Worm (Caenorhabditis elegans) whole organism, L3 larva: Measurements from ENCODE around the gene best-15.

Source experiments
- R02D3.7 ChIP-seq: fragments of 150-350 bp; optimal IDR thresholded peaks from 2 replicates; lab custom pipeline; 2014; ENCODE audit warnings: missing biosample characterization, missing genetic modification characterization
- ZK546.5 ChIP-seq: sonication (generic microtip); optimal IDR thresholded peaks from 2 replicates; lab custom pipeline; 2017; ENCODE audit warnings: missing biosample characterization, missing genetic modification characterization
- aly-2 ChIP-seq: fragments of 150-350 bp; optimal IDR thresholded peaks from 2 replicates; lab custom pipeline; 2014; ENCODE audit warnings: missing biosample characterization, missing genetic modification characterization
- ama-1 ChIP-seq: fragments of 150-350 bp; optimal IDR thresholded peaks from 2 replicates; lab custom pipeline; 2018
- ceh-28 ChIP-seq: fragments of 150-350 bp; optimal IDR thresholded peaks from 2 replicates; lab custom pipeline; 2014; ENCODE audit warnings: missing biosample characterization, missing genetic modification reagents, missing genetic modification characterization
- ceh-82 ChIP-seq: fragments of 150-350 bp; optimal IDR thresholded peaks from 2 replicates; lab custom pipeline; 2014; ENCODE audit warnings: missing biosample characterization, missing genetic modification characterization
- ceh-9 ChIP-seq: sonication (generic microtip); optimal IDR thresholded peaks from 2 replicates; lab custom pipeline; 2018; ENCODE audit warnings: missing biosample characterization, missing genetic modification characterization
- egl-27 ChIP-seq: sonication (generic microtip); optimal IDR thresholded peaks from 4 replicates; lab custom pipeline; 2017; ENCODE audit warnings: missing biosample characterization, missing genetic modification reagents, missing genetic modification characterization
- elt-1 ChIP-seq: fragments of 150-350 bp; optimal IDR thresholded peaks from 2 replicates; lab custom pipeline; 2014; ENCODE audit warnings: missing biosample characterization, missing genetic modification characterization
- elt-2 ChIP-seq: sonication (generic microtip); optimal IDR thresholded peaks from 2 replicates; lab custom pipeline; 2016; ENCODE audit warnings: missing genetic modification reagents, mild to moderate bottlenecking, missing genetic modification characterization, missing compliant biosample characterization
- elt-3 ChIP-seq, 3 experiments: fragments of 150-350 bp in 1 of 3; sonication (generic microtip) in 2 of 3; optimal IDR thresholded peaks; 2 replicates in 2 of 3; 4 replicates in 1 of 3; lab custom pipeline; 2014 to 2017; ENCODE audit warnings: missing biosample characterization in 3 of 3, missing genetic modification characterization in 3 of 3
- hmg-11 ChIP-seq: sonication (generic microtip); optimal IDR thresholded peaks from 2 replicates; lab custom pipeline; 2016; ENCODE audit warnings: missing genetic modification characterization, missing compliant biosample characterization
- lin-15B ChIP-seq: fragments of 150-350 bp; optimal IDR thresholded peaks from 2 replicates; lab custom pipeline; 2014; ENCODE audit warnings: missing biosample characterization, missing genetic modification characterization
- lin-39 ChIP-seq: fragments of 150-350 bp; optimal IDR thresholded peaks from 2 replicates; lab custom pipeline; 2018; ENCODE audit warnings: missing biosample characterization, missing genetic modification reagents, missing genetic modification characterization
- lsy-12 ChIP-seq: sonication (generic microtip); optimal IDR thresholded peaks from 2 replicates; lab custom pipeline; 2016; ENCODE audit warnings: mild to moderate bottlenecking, missing genetic modification characterization, missing compliant biosample characterization
- mdl-1 ChIP-seq: fragments of 150-350 bp; optimal IDR thresholded peaks from 2 replicates; lab custom pipeline; 2014; ENCODE audit warnings: missing biosample characterization, missing genetic modification characterization
- mml-1 ChIP-seq: fragments of 150-350 bp; sonication (generic microtip); optimal IDR thresholded peaks from 3 replicates; lab custom pipeline; 2014; ENCODE audit warnings: missing biosample characterization, missing genetic modification characterization
- nfya-1 ChIP-seq: sonication (generic microtip); optimal IDR thresholded peaks from 2 replicates; lab custom pipeline; 2017; ENCODE audit warnings: missing genetic modification characterization, mild to moderate bottlenecking, missing compliant biosample characterization, antibody characterized with exemption, moderate library complexity; ENCODE audit not compliant: insufficient read depth
- nhr-11 ChIP-seq: fragments of 150-350 bp; optimal IDR thresholded peaks from 2 replicates; lab custom pipeline; 2014; ENCODE audit warnings: missing biosample characterization, missing genetic modification characterization
- nhr-12 ChIP-seq: fragments of 150-350 bp; optimal IDR thresholded peaks from 2 replicates; lab custom pipeline; 2014; ENCODE audit warnings: missing biosample characterization, missing genetic modification characterization
- nhr-23 ChIP-seq: fragments of 150-350 bp; optimal IDR thresholded peaks from 2 replicates; lab custom pipeline; 2014; ENCODE audit warnings: missing biosample characterization, missing genetic modification reagents, missing genetic modification characterization
- nhr-25 ChIP-seq: sonication (generic microtip); optimal IDR thresholded peaks from 2 replicates; lab custom pipeline; 2017; ENCODE audit warnings: missing biosample characterization, missing genetic modification characterization
- nhr-28 ChIP-seq: fragments of 150-350 bp; optimal IDR thresholded peaks from 2 replicates; lab custom pipeline; 2014; ENCODE audit warnings: missing biosample characterization, missing genetic modification characterization
- nhr-76 ChIP-seq: fragments of 150-350 bp; sonication (generic microtip); optimal IDR thresholded peaks from 5 replicates; lab custom pipeline; 2014; ENCODE audit warnings: missing biosample characterization, missing genetic modification characterization
- pha-4 ChIP-seq: fragments of 150-350 bp; optimal IDR thresholded peaks from 2 replicates; lab custom pipeline; 2014; ENCODE audit warnings: missing biosample characterization, missing genetic modification reagents, missing genetic modification characterization
- pqm-1 ChIP-seq: fragments of 150-350 bp; optimal IDR thresholded peaks from 2 replicates; lab custom pipeline; 2017; ENCODE audit warnings: missing biosample characterization, missing genetic modification characterization, inconsistent platforms
- sea-2 ChIP-seq: fragments of 150-350 bp; sonication (generic microtip); optimal IDR thresholded peaks from 4 replicates; lab custom pipeline; 2014; ENCODE audit warnings: missing biosample characterization, missing genetic modification reagents, missing genetic modification characterization
- skn-1 ChIP-seq: fragments of 150-350 bp; optimal IDR thresholded peaks from 2 replicates; lab custom pipeline; 2014; ENCODE audit warnings: missing biosample characterization, missing genetic modification characterization
- snpc-4 ChIP-seq: fragments of 150-350 bp; optimal IDR thresholded peaks from 2 replicates; lab custom pipeline; 2014; ENCODE audit warnings: missing biosample characterization, missing genetic modification characterization
- unc-39 ChIP-seq: sonication (generic microtip); optimal IDR thresholded peaks from 4 replicates; lab custom pipeline; 2017; ENCODE audit warnings: missing biosample characterization, missing genetic modification characterization
- unc-62 ChIP-seq: fragments of 150-350 bp; sonication (generic microtip); optimal IDR thresholded peaks from 4 replicates; lab custom pipeline; 2014; ENCODE audit warnings: missing biosample characterization, missing genetic modification reagents, missing genetic modification characterization

The best-15 gene

DNA sequence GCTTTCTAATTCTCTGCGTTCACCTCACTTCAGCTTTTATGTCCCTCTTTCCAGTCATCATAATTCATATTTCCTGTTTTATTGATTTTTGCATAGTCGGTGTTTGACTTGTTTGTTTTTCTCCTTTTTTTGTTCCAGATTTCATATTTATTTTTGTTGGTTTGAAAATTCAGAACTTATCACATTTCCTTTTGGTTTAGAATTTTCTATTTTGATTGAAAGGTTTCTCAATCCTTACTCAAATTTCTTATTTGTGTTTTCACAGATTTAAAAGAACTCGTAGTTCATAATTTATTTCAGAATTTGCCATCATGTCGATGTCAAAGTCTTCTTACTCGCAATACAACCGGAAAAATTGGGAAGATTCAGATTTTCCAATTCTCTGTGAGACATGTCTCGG lies 29.1 kb upstream of the best-15 start, which contains the start of gene rbm-22:
Gene rbm-22, plus strand, starts transcription at position 301 of the 400 bp plus-strand sequence.
- TF ChIP-seq nhr-28 (tag; lab: Kevin White, UChicago) (no peak), ceh-28 (tag; lab: Kevin White, UChicago) (peak; percentile 16)

DNA sequence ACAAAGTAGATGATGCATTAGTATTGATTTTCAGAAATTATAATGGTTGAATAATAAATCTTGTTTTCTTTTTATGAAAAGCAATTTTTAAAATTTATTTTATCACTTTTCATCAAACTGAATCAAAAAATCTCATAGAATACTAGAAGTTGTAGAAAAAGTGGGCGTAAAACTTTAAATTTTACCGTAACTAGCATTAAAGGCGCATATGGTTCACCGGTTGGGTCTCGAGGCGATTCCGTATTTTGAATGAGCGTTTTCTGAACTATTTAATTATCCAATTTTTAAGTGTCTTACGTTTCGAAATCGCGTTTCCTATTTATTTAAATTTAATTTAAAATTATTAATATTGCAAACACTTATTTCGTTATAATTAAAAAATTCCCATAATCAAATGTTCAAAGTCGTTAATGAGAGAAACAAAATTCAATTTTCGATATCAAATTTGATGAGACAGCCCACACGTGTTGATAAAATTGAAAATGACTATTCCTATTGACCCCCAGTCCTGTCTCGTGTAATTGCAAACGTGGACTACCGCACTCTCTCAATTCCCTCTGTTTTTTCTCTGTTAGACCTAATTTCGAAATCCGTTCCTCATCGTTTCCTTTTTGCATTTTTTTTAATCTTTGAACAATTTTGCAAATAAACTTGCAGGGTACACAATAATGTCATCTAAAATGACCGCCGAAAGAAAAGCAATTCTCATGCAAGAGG lies 26.4 kb upstream of the best-15 start, which contains the start of the genes T11G6.2 and hars-1:
Gene T11G6.2, minus strand, starts transcription at position 197 of the 717 bp plus-strand sequence.
Gene hars-1, plus strand, starts transcription at position 658 of the 717 bp plus-strand sequence.
- TF ChIP-seq elt-2 (tag; lab: Kevin White, UChicago), result peak; percentile 73
- TF ChIP-seq aly-2, result no peak
- TF ChIP-seq sea-2 (GFP tag; lab: Kevin White, UChicago), result no peak
- TF ChIP-seq nhr-23 (tag; lab: Kevin White, UChicago), result peak; percentile 37
- peak; percentile 80 for TF ChIP-seq pqm-1 (tag; lab: Kevin White, UChicago)
- TF ChIP-seq lin-39, result peak; percentile 33
- peak; percentile 9 for TF ChIP-seq nhr-25 (tag; lab: Kevin White, UChicago)
- peak; percentile 29 for TF ChIP-seq hmg-11 (tag; lab: Kevin White, UChicago)
- TF ChIP-seq mdl-1 (tag; lab: Kevin White, UChicago), result peak; percentile 3
- TF ChIP-seq pha-4 (tag; lab: Kevin White, UChicago), result peak; percentile 45
- no peak for TF ChIP-seq nhr-11 (tag; lab: Kevin White, UChicago)
- TF ChIP-seq lin-15B (tag; lab: Kevin White, UChicago), result peak; percentile 42
- peak; percentile 39 for TF ChIP-seq nfya-1 (tag; lab: Kevin White, UChicago)
- TF ChIP-seq snpc-4 (tag; lab: Kevin White, UChicago), result peak; percentile 33

DNA sequence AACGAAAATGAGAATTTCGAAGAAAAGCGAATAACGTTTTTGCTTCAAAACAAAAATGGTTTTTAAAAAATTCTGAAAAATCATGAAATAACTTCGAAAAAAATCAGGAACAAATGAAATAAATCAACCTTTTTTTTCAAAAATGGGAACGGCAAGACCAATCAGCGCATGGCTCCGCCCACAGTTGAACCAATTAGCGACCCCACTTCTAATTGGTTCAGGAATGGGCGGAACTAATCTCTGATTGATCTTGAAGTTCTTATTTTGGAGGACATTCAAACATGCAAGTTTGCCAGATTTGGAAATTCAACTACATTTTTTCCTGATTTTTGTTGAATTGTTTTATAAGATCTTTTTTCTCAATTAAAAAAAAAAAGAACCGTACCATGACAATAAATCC lies 23.9 kb upstream of the best-15 start:
- TF ChIP-seq elt-3 (tag; optimal IDR thresholded peaks at IDR 0.05; lab: Kevin White, UChicago) (no peak), ama-1 (no peak), nfya-1 (tag; lab: Kevin White, UChicago) (peak; percentile 84), skn-1 (tag; lab: Kevin White, UChicago) (no peak)

DNA sequence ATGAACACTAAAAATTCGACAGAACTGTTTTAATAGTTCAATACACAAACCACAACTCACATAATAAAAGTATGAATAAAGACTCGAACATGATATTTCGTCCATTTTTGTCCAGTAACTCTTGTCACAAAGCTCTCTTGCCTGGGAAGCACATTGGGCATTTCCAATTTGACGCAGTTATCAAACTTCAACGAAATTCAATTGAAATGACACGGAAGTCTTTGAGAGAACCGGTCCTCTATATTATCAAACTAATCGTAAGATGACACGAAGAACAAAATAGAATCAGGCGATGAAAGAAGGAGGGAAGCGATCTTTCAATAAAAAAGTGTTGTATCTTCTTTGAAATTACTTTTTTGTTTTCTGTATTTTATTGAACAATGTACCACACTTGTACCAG lies 23.0 kb upstream of the best-15 start, which contains the start of gene T11G6.3:
Gene T11G6.3, minus strand, starts transcription at position 189 of the 400 bp plus-strand sequence.
- TF ChIP-seq lsy-12 (no peak), pha-4 (tag; lab: Kevin White, UChicago) (no peak), nhr-23 (tag; lab: Kevin White, UChicago) (no peak), mdl-1 (tag; lab: Kevin White, UChicago) (no peak), ZK546.5 (no peak), ceh-82 (tag; lab: Kevin White, UChicago) (no peak)

DNA sequence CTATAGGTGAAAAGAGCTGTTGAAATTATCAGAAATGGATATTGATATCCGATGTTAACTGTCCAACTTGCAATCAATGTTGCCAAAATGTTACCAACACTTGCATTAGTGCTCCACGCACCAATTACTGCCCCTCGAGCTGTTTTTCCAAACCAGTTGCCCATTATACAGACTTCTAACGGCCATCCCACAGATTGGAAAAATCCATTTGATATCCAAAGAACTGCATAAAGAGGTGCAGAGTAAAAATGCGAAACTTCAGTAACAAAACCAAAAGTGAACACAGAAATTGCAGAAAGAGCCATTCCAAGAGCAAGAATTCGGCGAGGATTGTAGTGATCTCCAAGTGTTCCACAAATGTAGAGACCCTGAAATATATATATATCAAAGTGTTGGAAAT lies 22.0 kb upstream of the best-15 start:
- TF ChIP-seq nhr-11 (tag; lab: Kevin White, UChicago) (no peak), egl-27 (no peak), nhr-76 (tag; lab: Kevin White, UChicago) (no peak), unc-62 (GFP tag; lab: Kevin White, UChicago) (no peak), nhr-12 (tag; lab: Kevin White, UChicago) (no peak), elt-1 (tag; lab: Kevin White, UChicago) (no peak), mml-1 (tag; lab: Kevin White, UChicago) (no peak), R02D3.7 (no peak), unc-39 (tag; lab: Kevin White, UChicago) (no peak)

DNA sequence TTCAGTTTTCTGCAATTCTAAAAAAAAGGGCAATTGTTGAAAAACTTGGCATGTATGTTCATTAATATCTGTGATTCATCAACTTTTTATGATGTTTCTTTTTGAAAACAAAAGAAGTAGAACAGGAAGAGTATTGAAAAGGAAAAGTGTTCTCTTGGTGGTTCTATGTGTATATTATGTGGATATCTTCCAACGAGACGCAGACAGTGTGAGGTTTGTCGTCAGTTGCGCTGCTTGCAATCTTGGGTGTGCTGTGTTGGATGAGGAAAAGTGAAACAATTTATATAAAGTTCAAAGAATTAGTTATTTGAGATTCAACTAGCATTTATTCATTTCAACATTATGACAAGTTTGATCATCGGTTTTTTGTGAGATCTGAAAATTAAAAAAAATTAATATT lies 20.4 kb upstream of the best-15 start:
- TF ChIP-seq pha-4 (tag; lab: Kevin White, UChicago), result peak; percentile 53
- peak; percentile 31 for TF ChIP-seq nhr-25 (tag; lab: Kevin White, UChicago)
- TF ChIP-seq ceh-9 (tag; lab: Kevin White, UChicago), result no peak
- peak; percentile 14 for TF ChIP-seq nhr-23 (tag; lab: Kevin White, UChicago)
- TF ChIP-seq nhr-12 (tag; lab: Kevin White, UChicago), result no peak
- peak; percentile 7 for TF ChIP-seq hmg-11 (tag; lab: Kevin White, UChicago)
- peak; percentile 37 for TF ChIP-seq nfya-1 (tag; lab: Kevin White, UChicago)
